Worm (Caenorhabditis elegans) whole organism, L2 larva: Measurements from ENCODE around the gene F20C5.7.
A peak's percentile ranks its signal among the peaks of the same experiment; 100 is the strongest.

Source experiments
- F13H6.1 ChIP-seq: sonication (generic microtip); optimal IDR thresholded peaks from 2 replicates; lab custom pipeline; 2016; ENCODE audit warnings: missing genetic modification characterization, missing compliant biosample characterization
- R02D3.7 ChIP-seq: fragments of 150-350 bp; optimal IDR thresholded peaks from 2 replicates; lab custom pipeline; 2014; ENCODE audit warnings: missing biosample characterization, missing genetic modification characterization
- Y55F3AM.14 ChIP-seq: fragments of 200-800 bp; sonication (Bioruptor generic); optimal IDR thresholded peaks from 2 replicates; lab custom pipeline; 2018; ENCODE audit warnings: mild to moderate bottlenecking, missing genetic modification characterization, missing compliant biosample characterization
- ZK546.5 ChIP-seq: sonication (generic microtip); optimal IDR thresholded peaks from 2 replicates; lab custom pipeline; 2017; ENCODE audit warnings: missing biosample characterization, missing genetic modification characterization
- alr-1 ChIP-seq: fragments of 150-350 bp; optimal IDR thresholded peaks from 2 replicates; lab custom pipeline; 2014; ENCODE audit warnings: missing biosample characterization, missing genetic modification characterization
- aly-2 ChIP-seq: fragments of 150-350 bp; optimal IDR thresholded peaks from 2 replicates; lab custom pipeline; 2014; ENCODE audit warnings: missing biosample characterization, missing genetic modification characterization
- ama-1 ChIP-seq: fragments of 150-350 bp; optimal IDR thresholded peaks from 2 replicates; lab custom pipeline; 2018; ENCODE audit warnings: inconsistent platforms
- blmp-1 ChIP-seq: sonication (generic microtip); optimal IDR thresholded peaks from 2 replicates; lab custom pipeline; 2017; ENCODE audit warnings: missing genetic modification characterization, mild to moderate bottlenecking, missing compliant biosample characterization, antibody characterized with exemption, moderate library complexity; ENCODE audit not compliant: insufficient read depth
- ceh-16 ChIP-seq: fragments of 150-350 bp; optimal IDR thresholded peaks from 2 replicates; lab custom pipeline; 2014; ENCODE audit warnings: missing biosample characterization, missing genetic modification characterization
- ceh-82 ChIP-seq: fragments of 150-350 bp; optimal IDR thresholded peaks from 2 replicates; lab custom pipeline; 2014; ENCODE audit warnings: missing biosample characterization, missing genetic modification characterization
- crh-2 ChIP-seq: sonication (generic microtip); optimal IDR thresholded peaks from 2 replicates; lab custom pipeline; 2017; ENCODE audit warnings: missing biosample characterization, missing genetic modification characterization
- dmd-4 ChIP-seq: sonication (generic microtip); optimal IDR thresholded peaks from 2 replicates; lab custom pipeline; 2017; ENCODE audit warnings: missing biosample characterization, missing genetic modification characterization
- egl-27 ChIP-seq: sonication (generic microtip); optimal IDR thresholded peaks from 3 replicates; lab custom pipeline; 2017; ENCODE audit warnings: missing biosample characterization, missing genetic modification reagents, missing genetic modification characterization
- elt-1 ChIP-seq: fragments of 150-350 bp; optimal IDR thresholded peaks from 2 replicates; lab custom pipeline; 2014; ENCODE audit warnings: missing biosample characterization, missing genetic modification characterization
- elt-3 ChIP-seq: sonication (generic microtip); optimal IDR thresholded peaks from 2 replicates; lab custom pipeline; 2017; ENCODE audit warnings: missing biosample characterization, missing genetic modification characterization
- fos-1 ChIP-seq: fragments of 150-350 bp; optimal IDR thresholded peaks from 2 replicates; lab custom pipeline; 2014; ENCODE audit warnings: missing biosample characterization, missing genetic modification characterization
- gmeb-1 ChIP-seq: fragments of 150-350 bp; optimal IDR thresholded peaks from 2 replicates; lab custom pipeline; 2014; ENCODE audit warnings: missing biosample characterization, missing genetic modification characterization
- lin-11 ChIP-seq: fragments of 150-350 bp; sonication (generic microtip); optimal IDR thresholded peaks from 2 replicates; lab custom pipeline; 2014; ENCODE audit warnings: missing biosample characterization, missing genetic modification characterization, inconsistent platforms, mixed read lengths
- lin-13 ChIP-seq: fragments of 150-350 bp; optimal IDR thresholded peaks from 2 replicates; lab custom pipeline; 2014; ENCODE audit warnings: missing biosample characterization, missing genetic modification reagents, missing genetic modification characterization
- lin-39 ChIP-seq: fragments of 150-350 bp; optimal IDR thresholded peaks from 2 replicates; lab custom pipeline; 2014; ENCODE audit warnings: missing biosample characterization, missing genetic modification reagents, missing genetic modification characterization
- lsy-2 ChIP-seq, 2 experiments: fragments of 150-350 bp in 1 of 2; sonication (generic microtip) in 1 of 2; optimal IDR thresholded peaks; 2 replicates each; lab custom pipeline; 2014 to 2017; ENCODE audit warnings: missing biosample characterization in 2 of 2, missing genetic modification characterization in 2 of 2
- mab-5 ChIP-seq: fragments of 150-350 bp; optimal IDR thresholded peaks from 2 replicates; lab custom pipeline; 2014; ENCODE audit warnings: missing biosample characterization, missing genetic modification characterization
- mbf-1 ChIP-seq: sonication (generic microtip); optimal IDR thresholded peaks from 2 replicates; lab custom pipeline; 2017; ENCODE audit warnings: missing biosample characterization, missing genetic modification characterization
- mdl-1 ChIP-seq, 2 experiments: fragments of 150-350 bp in 1 of 2; sonication (generic microtip) in 1 of 2; optimal IDR thresholded peaks; 2 replicates each; lab custom pipeline; 2017; ENCODE audit warnings: missing biosample characterization in 2 of 2, missing genetic modification characterization in 2 of 2
- nhr-10 ChIP-seq: sonication (generic microtip); optimal IDR thresholded peaks from 2 replicates; lab custom pipeline; 2017; ENCODE audit warnings: missing biosample characterization, missing genetic modification characterization
- nhr-11 ChIP-seq: fragments of 150-350 bp; optimal IDR thresholded peaks from 2 replicates; lab custom pipeline; 2014; ENCODE audit warnings: missing biosample characterization, missing genetic modification characterization
- nhr-12 ChIP-seq: fragments of 150-350 bp; optimal IDR thresholded peaks from 2 replicates; lab custom pipeline; 2014; ENCODE audit warnings: missing biosample characterization, missing genetic modification characterization
- nhr-129 ChIP-seq: fragments of 150-350 bp; optimal IDR thresholded peaks from 2 replicates; lab custom pipeline; 2014; ENCODE audit warnings: missing biosample characterization, missing genetic modification characterization
- nhr-21 ChIP-seq: fragments of 150-350 bp; optimal IDR thresholded peaks from 2 replicates; lab custom pipeline; 2014; ENCODE audit warnings: missing biosample characterization, missing genetic modification characterization
- nhr-237 ChIP-seq: fragments of 150-350 bp; optimal IDR thresholded peaks from 2 replicates; lab custom pipeline; 2014; ENCODE audit warnings: missing biosample characterization, missing genetic modification characterization
- nhr-25 ChIP-seq: fragments of 150-350 bp; sonication (generic microtip); optimal IDR thresholded peaks from 3 replicates; lab custom pipeline; 2014; ENCODE audit warnings: missing biosample characterization, missing genetic modification characterization
- nhr-6 ChIP-seq: fragments of 150-350 bp; optimal IDR thresholded peaks from 2 replicates; lab custom pipeline; 2014; ENCODE audit warnings: missing biosample characterization, missing genetic modification characterization
- nhr-77 ChIP-seq: fragments of 150-350 bp; optimal IDR thresholded peaks from 2 replicates; lab custom pipeline; 2014; ENCODE audit warnings: missing biosample characterization, missing genetic modification characterization
- peb-1 ChIP-seq: fragments of 150-350 bp; optimal IDR thresholded peaks from 2 replicates; lab custom pipeline; 2014; ENCODE audit warnings: missing biosample characterization, missing genetic modification characterization
- sem-4 ChIP-seq: fragments of 150-350 bp; optimal IDR thresholded peaks from 2 replicates; lab custom pipeline; 2014; ENCODE audit warnings: missing biosample characterization, missing genetic modification reagents, missing genetic modification characterization
- skn-1 ChIP-seq: sonication (generic microtip); optimal IDR thresholded peaks from 2 replicates; lab custom pipeline; 2017; ENCODE audit warnings: missing biosample characterization, missing genetic modification characterization
- sma-3 ChIP-seq: sonication (generic microtip); optimal IDR thresholded peaks from 2 replicates; lab custom pipeline; 2016; ENCODE audit warnings: missing genetic modification reagents, missing genetic modification characterization, missing compliant biosample characterization
- sma-9 ChIP-seq, 2 experiments: fragments of 150-350 bp in 1 of 2; sonication (generic microtip) in 1 of 2; optimal IDR thresholded peaks; 2 replicates each; lab custom pipeline; 2014 to 2016; ENCODE audit warnings: missing genetic modification characterization in 2 of 2, mild to moderate bottlenecking in 1 of 2, missing biosample characterization in 1 of 2, missing compliant biosample characterization in 1 of 2, missing genetic modification reagents in 1 of 2, moderate library complexity in 1 of 2
- snpc-4 ChIP-seq: fragments of 150-350 bp; optimal IDR thresholded peaks from 2 replicates; lab custom pipeline; 2014; ENCODE audit warnings: missing biosample characterization, missing genetic modification characterization
- unc-39 ChIP-seq: fragments of 150-350 bp; optimal IDR thresholded peaks from 2 replicates; lab custom pipeline; 2014; ENCODE audit warnings: missing biosample characterization, missing genetic modification characterization
- unc-55 ChIP-seq: fragments of 150-350 bp; sonication (generic microtip); optimal IDR thresholded peaks from 3 replicates; lab custom pipeline; 2014; ENCODE audit warnings: missing biosample characterization, missing genetic modification reagents, missing genetic modification characterization
- unc-62 ChIP-seq: fragments of 150-350 bp; optimal IDR thresholded peaks from 2 replicates; lab custom pipeline; 2014; ENCODE audit warnings: missing biosample characterization, missing genetic modification reagents, missing genetic modification characterization
- zag-1 ChIP-seq: fragments of 150-350 bp; optimal IDR thresholded peaks from 2 replicates; lab custom pipeline; 2014; ENCODE audit warnings: missing biosample characterization, missing genetic modification characterization
- ztf-1 ChIP-seq: fragments of 200-800 bp; sonication (Bioruptor generic); conservative IDR thresholded peaks from 2 replicates; pipeline ENCODE4 v1.3.6; 2022; ENCODE audit warnings: missing genetic modification characterization, missing compliant biosample characterization
- ztf-11 ChIP-seq: sonication (generic microtip); optimal IDR thresholded peaks from 2 replicates; lab custom pipeline; 2017; ENCODE audit warnings: missing biosample characterization, missing genetic modification characterization
- ztf-4 ChIP-seq: fragments of 150-350 bp; optimal IDR thresholded peaks from 2 replicates; lab custom pipeline; 2014; ENCODE audit warnings: missing biosample characterization, missing genetic modification characterization

Gene F20C5.7

ce11 chrIV:8745591-8746302 lies at the start of gene F20C5.7, which contains the start of gene parg-1:
Gene F20C5.7, minus strand, starts transcription at chrIV:8745691.
Gene parg-1, plus strand, starts transcription at chrIV:8746252.
- TF ChIP-seq nhr-25 (no peak), nhr-129 (tag; lab: Kevin White, UChicago) (no peak), R02D3.7 (tag; lab: Kevin White, UChicago) (no peak), nhr-237 (tag; lab: Kevin White, UChicago) (no peak), ceh-82 (tag; lab: Kevin White, UChicago) (no peak), sma-9 (GFP tag; optimal IDR thresholded peaks at IDR 0.05; lab: Kevin White, UChicago) (no peak), sma-9 (tag; optimal IDR thresholded peaks at IDR 0.05; lab: Kevin White, UChicago) (no peak), ceh-16 (tag; lab: Kevin White, UChicago) (no peak), unc-39 (tag; lab: Kevin White, UChicago) (no peak), skn-1 (tag; lab: Kevin White, UChicago) (no peak), Y55F3AM.14 (GFP tag; lab: Kevin White, UChicago) (no peak), peb-1 (no peak), unc-55 (GFP tag; lab: Kevin White, UChicago) (no peak), lin-11 (tag; lab: Kevin White, UChicago) (no peak), fos-1 (tag; lab: Kevin White, UChicago) (no peak), lin-13 (no peak), gmeb-1 (tag; lab: Kevin White, UChicago) (no peak), alr-1 (tag; lab: Kevin White, UChicago) (no peak)

ce11 chrIV:8794895-8795665 lies 49.6 kb upstream of the F20C5.7 start:
- TF ChIP-seq sem-4 (tag; lab: Kevin White, UChicago), result peak; percentile 87
- peak; percentile 89 for TF ChIP-seq nhr-21 (tag; lab: Kevin White, UChicago)
- TF ChIP-seq F13H6.1 (tag; lab: Kevin White, UChicago), result peak; percentile 93
- no peak for TF ChIP-seq skn-1 (tag; lab: Kevin White, UChicago)
- TF ChIP-seq nhr-237 (tag; lab: Kevin White, UChicago), result no peak
- peak; percentile 67 for TF ChIP-seq lin-13
- TF ChIP-seq Y55F3AM.14 (GFP tag; lab: Kevin White, UChicago), result peak; percentile 97
- peak; percentile 89 for TF ChIP-seq nhr-25
- TF ChIP-seq nhr-129 (tag; lab: Kevin White, UChicago), result peak; percentile 71
- TF ChIP-seq dmd-4 (tag; lab: Kevin White, UChicago), result no peak
- peak; percentile 29 for TF ChIP-seq unc-39 (tag; lab: Kevin White, UChicago)
- peak; percentile 80 for TF ChIP-seq fos-1 (tag; lab: Kevin White, UChicago)
- TF ChIP-seq gmeb-1 (tag; lab: Kevin White, UChicago), result peak; percentile 17
- TF ChIP-seq nhr-10 (tag; lab: Kevin White, UChicago), result no peak
- TF ChIP-seq nhr-77 (tag; lab: Kevin White, UChicago), result no peak
- TF ChIP-seq blmp-1 (tag; lab: Kevin White, UChicago), result peak; percentile 88
- peak; percentile 10 for TF ChIP-seq snpc-4 (tag; lab: Kevin White, UChicago)
- TF ChIP-seq mdl-1 (tag; optimal IDR thresholded peaks at IDR 0.05; lab: Kevin White, UChicago), result peak; percentile 80 to 93
- TF ChIP-seq ceh-16 (tag; lab: Kevin White, UChicago), result peak; percentile 97
- TF ChIP-seq ama-1 (lab: Kevin White, UChicago), result no peak
- TF ChIP-seq elt-1, result no peak
- no peak for TF ChIP-seq ZK546.5
- TF ChIP-seq R02D3.7 (tag; lab: Kevin White, UChicago), result no peak
- peak; percentile 45 for TF ChIP-seq unc-62 (GFP tag; lab: Kevin White, UChicago)
- peak; percentile 1 to 67 for TF ChIP-seq lsy-2 (tag; optimal IDR thresholded peaks at IDR 0.05; lab: Kevin White, UChicago)
- TF ChIP-seq elt-3 (tag; lab: Kevin White, UChicago), result no peak
- no peak for TF ChIP-seq ztf-1
- TF ChIP-seq sma-9 (GFP tag; optimal IDR thresholded peaks at IDR 0.05; lab: Kevin White, UChicago), result peak; percentile 90
- TF ChIP-seq sma-9 (tag; optimal IDR thresholded peaks at IDR 0.05; lab: Kevin White, UChicago), result no peak
- TF ChIP-seq mbf-1 (tag; lab: Kevin White, UChicago), result no peak
- peak; percentile 77 for TF ChIP-seq sma-3 (GFP tag; lab: Kevin White, UChicago)
- peak; percentile 89 for TF ChIP-seq crh-2
- TF ChIP-seq nhr-11 (tag; lab: Kevin White, UChicago), result no peak
- peak; percentile 87 for TF ChIP-seq ztf-4 (tag; lab: Kevin White, UChicago)
- peak; percentile 82 for TF ChIP-seq zag-1 (tag; lab: Kevin White, UChicago)
- no peak for TF ChIP-seq lin-39 (tag; lab: Kevin White, UChicago)
- TF ChIP-seq unc-55 (GFP tag; lab: Kevin White, UChicago), result peak; percentile 56
- TF ChIP-seq mab-5, result peak; percentile 31
- peak; percentile 70 for TF ChIP-seq nhr-6 (tag; lab: Kevin White, UChicago)
- TF ChIP-seq peb-1, result no peak
- peak; percentile 81 for TF ChIP-seq egl-27
- no peak for TF ChIP-seq aly-2 (tag; lab: Kevin White, UChicago)
- no peak for TF ChIP-seq ztf-11 (tag; lab: Kevin White, UChicago)
- no peak for TF ChIP-seq ceh-82 (tag; lab: Kevin White, UChicago)
- TF ChIP-seq lin-11 (tag; lab: Kevin White, UChicago), result peak; percentile 44
- no peak for TF ChIP-seq nhr-12
